Fruit fly (Drosophila melanogaster) S2 (cell line): Measurements from ENCODE around the gene Tace.

ENCODE experiments used
- CG8478 ChIP-seq: fragments of >200 bp; optimal IDR thresholded peaks from 2 replicates; lab custom pipeline; 2018
- CTCF ChIP-seq, 2 experiments: fragments of >200 bp; optimal IDR thresholded peaks; 2 replicates each; lab custom pipeline; 2018

Gene Tace

DNA sequence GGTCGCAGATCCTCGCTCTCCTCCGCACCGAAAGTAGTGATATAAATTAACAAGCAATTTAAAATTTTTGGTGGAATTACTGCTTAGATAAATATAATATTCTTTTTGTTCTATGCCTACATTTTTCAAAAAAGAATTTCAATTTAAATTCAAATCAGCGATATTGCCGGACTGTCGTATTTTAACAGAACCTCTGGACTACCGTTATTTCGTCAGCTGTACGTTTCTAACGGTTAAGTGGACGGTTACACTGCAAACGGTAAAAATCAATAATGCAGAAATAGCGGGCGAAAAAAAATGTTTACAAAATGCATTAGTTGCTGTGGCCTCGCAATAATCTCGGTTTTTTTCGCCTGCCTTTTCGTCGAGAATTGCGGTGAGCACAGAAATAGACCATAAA, at the start of gene Tace:
Tace (plus strand) TSS at position 245 of the 400 bp plus-strand sequence.
- TF ChIP-seq CTCF (optimal IDR thresholded peaks at IDR 0.05; lab: Kevin White, UChicago) (peak in 1 of 2 experiments; percentile 21), CG8478 (no peak)

- TF ChIP-seq CTCF (optimal IDR thresholded peaks at IDR 0.05; lab: Kevin White, UChicago): no peak
- TF ChIP-seq CG8478: no peak
These were observed 41.0 kb upstream of the Tace start for dm6 chr3R:29959329-29959728.

- TF ChIP-seq CTCF (optimal IDR thresholded peaks at IDR 0.05; lab: Kevin White, UChicago) (no peak), CG8478 (no peak)
These were observed 37.2 kb upstream of the Tace start for dm6 chr3R:29963102-29963501.

dm6 chr3R:29969347-29969746, 31.0 kb upstream of the Tace start, which contains the start of gene TkR99D:
TSS of gene TkR99D (minus strand) at chr3R:29969447.
- TF ChIP-seq CTCF (optimal IDR thresholded peaks at IDR 0.05; lab: Kevin White, UChicago): no peak

DNA sequence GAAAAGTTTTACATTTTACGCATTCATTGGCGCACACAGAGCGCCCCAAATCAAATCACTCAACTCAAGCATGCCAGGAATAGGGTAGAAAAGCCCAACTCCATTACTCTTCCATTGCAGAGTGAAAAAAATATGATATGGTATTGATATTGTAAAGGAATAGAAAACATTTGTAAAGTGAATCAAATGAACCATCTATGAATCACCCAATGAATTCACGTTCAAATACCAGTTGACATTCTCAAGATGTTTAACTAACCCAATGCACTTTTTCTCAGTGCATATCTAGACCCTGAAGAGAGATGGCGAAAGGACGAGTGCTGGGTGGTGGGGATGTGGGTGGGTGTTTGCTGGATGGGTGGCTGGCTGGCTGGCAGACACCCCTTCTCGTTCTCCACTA, 21.7 kb upstream of the Tace start:
- TF ChIP-seq CTCF (optimal IDR thresholded peaks at IDR 0.05; lab: Kevin White, UChicago) (no peak), CG8478 (no peak)

DNA sequence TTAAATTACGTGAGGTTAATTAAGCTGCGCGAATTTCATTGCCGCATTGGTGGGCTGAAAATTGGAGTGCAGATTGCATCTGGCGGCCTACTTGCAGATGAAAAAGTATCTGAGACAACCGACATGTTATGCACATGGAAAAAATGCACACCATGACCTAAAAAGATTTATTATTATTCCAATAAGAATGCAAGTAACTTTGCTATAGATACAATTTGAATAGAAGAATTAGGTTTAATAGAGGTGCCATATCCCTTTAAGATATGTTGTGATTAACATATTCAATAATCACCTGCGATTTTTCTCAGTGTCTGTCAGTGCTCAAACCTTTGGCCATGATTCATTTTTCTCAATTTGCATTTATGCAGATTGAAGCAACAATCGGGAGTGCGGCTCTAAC, 18.9 kb upstream of the Tace start:
- no peak for TF ChIP-seq CTCF (optimal IDR thresholded peaks at IDR 0.05; lab: Kevin White, UChicago)
- TF ChIP-seq CG8478: no peak

- TF ChIP-seq CG8478 (no peak), CTCF (optimal IDR thresholded peaks at IDR 0.05; lab: Kevin White, UChicago) (no peak)
These were observed 18.3 kb upstream of the Tace start for dm6 chr3R:29982027-29982426.

- TF ChIP-seq CG8478 (no peak), CTCF (optimal IDR thresholded peaks at IDR 0.05; lab: Kevin White, UChicago) (no peak)
These were observed 17.2 kb upstream of the Tace start, which contains the start of gene CG7896 for dm6 chr3R:29983073-29983544. TSS of gene CG7896 (plus strand) at chr3R:29983426.

dm6 chr3R:29983886-29984285, 16.4 kb upstream of the Tace start:
- TF ChIP-seq CG8478 (no peak), CTCF (optimal IDR thresholded peaks at IDR 0.05; lab: Kevin White, UChicago) (no peak)

DNA sequence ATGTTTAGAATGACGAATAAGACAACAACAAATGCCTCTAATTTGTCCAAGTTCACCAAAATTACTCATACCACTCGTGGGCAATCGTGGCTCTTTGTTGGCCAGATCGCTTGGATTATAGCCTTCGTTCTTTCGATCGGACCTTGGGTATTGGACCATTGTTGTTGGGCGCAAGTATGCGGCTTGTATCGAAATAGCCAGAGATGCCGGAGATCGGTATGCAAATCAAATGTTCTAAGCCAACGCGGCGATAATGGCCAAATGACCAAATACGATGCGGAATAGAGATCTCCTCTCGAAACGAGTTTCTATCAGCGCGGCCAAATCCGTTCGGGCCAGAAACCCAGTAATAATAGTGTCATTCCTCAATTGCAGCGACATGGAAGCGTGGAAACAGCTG, 15.1 kb upstream of the Tace start:
- no peak for TF ChIP-seq CTCF (optimal IDR thresholded peaks at IDR 0.05; lab: Kevin White, UChicago)
- TF ChIP-seq CG8478: no peak

dm6 chr3R:29990681-29991080, 9.6 kb upstream of the Tace start:
- no peak for TF ChIP-seq CG8478
- TF ChIP-seq CTCF (optimal IDR thresholded peaks at IDR 0.05; lab: Kevin White, UChicago): no peak

- no peak for TF ChIP-seq CTCF (optimal IDR thresholded peaks at IDR 0.05; lab: Kevin White, UChicago)
- TF ChIP-seq CG8478: no peak
These were observed 7.2 kb upstream of the Tace start, which contains the start of gene Acph-1 for dm6 chr3R:29993134-29993533. TSS of gene Acph-1 (minus strand) at chr3R:29993411.

DNA sequence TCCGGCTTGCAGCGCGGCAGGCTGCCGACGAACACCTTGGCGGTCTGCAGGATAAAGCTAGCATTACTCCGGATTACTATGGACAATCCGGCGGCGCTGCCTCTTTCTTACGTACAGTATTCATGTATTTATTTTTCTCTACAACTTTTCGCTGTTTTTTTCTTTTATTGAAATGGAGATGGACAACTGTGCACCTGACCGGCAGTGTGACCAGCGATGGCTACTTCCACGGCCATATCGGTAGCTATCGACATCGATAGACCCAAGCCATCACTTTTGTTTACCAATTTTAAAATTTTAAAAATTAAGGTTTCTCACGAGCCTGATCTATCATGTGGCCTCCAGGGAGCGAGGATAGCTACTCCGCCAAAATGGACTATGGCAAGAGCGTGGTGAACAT, 5.3 kb upstream of the Tace start, which contains the start of the genes CG7903 and Sas-6:
CG7903 (minus strand) TSS at position 197 of the 400 bp plus-strand sequence.
Sas-6 (plus strand) TSS at position 323 of the 400 bp plus-strand sequence.
- TF ChIP-seq CG8478 (no peak), CTCF (optimal IDR thresholded peaks at IDR 0.05; lab: Kevin White, UChicago) (no peak)

DNA sequence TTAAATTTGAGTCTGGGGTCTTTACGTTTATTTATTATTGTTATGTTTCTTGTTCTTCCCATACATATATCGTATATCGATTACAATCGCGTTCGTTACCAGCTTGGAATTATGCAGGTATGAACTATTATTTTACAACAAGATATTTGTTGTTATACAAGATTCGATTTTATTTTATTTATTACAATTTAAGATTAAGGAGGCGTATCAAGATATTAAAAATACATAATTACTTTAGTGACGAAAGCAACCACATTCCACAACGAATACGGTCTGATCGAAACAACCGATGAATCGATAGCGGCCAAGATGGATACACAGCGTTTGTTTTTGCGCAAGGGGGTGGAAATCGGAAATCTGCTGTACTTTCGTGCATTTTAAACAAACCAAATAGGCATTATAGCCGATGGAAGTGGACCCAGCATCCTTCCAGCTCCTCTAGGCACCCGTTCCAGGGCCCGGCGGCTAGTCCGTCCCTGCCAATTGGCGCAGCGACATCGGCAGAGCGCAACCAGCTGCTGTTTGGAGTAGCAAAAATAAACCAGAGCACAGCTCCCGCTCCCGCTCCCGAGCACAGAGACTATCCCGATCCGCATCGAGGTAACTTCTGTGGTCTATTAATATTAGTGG, 2.6 kb upstream of the Tace start, which contains the start of the genes CG15525 and CG11504:
CG15525 (minus strand) TSS at position 70 of the 630 bp plus-strand sequence.
CG11504 (plus strand) TSS at position 294 of the 630 bp plus-strand sequence.
- TF ChIP-seq CTCF (optimal IDR thresholded peaks at IDR 0.05; lab: Kevin White, UChicago): no peak
- no peak for TF ChIP-seq CG8478

- TF ChIP-seq CG8478 (no peak), CTCF (optimal IDR thresholded peaks at IDR 0.05; lab: Kevin White, UChicago) (no peak)
These were observed 835 bp upstream of the Tace start, which contains the start of gene CG34298 for dm6 chr3R:29999495-29999894. TSS of gene CG34298 (plus strand) at chr3R:29999795.

- TF ChIP-seq CTCF (optimal IDR thresholded peaks at IDR 0.05; lab: Kevin White, UChicago) (peak in 1 of 2 experiments; percentile 2), CG8478 (no peak)
These were observed 4.3 kb downstream of the Tace start, which contains the start of the genes Nlp and Nph for dm6 chr3R:30004648-30005047. TSS of gene Nlp (plus strand) at chr3R:30004785. TSS of gene Nph (minus strand) at chr3R:30004861.
